Worm (Caenorhabditis elegans) whole organism, L3 larva: ENCODE results near the gene T04C9.3.

Experiments used
- R02D3.7 ChIP-seq: fragments of 150-350 bp; optimal IDR thresholded peaks from 2 replicates; lab custom pipeline; 2014; ENCODE audit warnings: missing biosample characterization, missing genetic modification characterization
- aly-2 ChIP-seq: fragments of 150-350 bp; optimal IDR thresholded peaks from 2 replicates; lab custom pipeline; 2014; ENCODE audit warnings: missing biosample characterization, missing genetic modification characterization
- ama-1 ChIP-seq: fragments of 150-350 bp; optimal IDR thresholded peaks from 2 replicates; lab custom pipeline; 2018
- ceh-82 ChIP-seq: fragments of 150-350 bp; optimal IDR thresholded peaks from 2 replicates; lab custom pipeline; 2014; ENCODE audit warnings: missing biosample characterization, missing genetic modification characterization
- ceh-9 ChIP-seq: sonication (generic microtip); optimal IDR thresholded peaks from 2 replicates; lab custom pipeline; 2018; ENCODE audit warnings: missing biosample characterization, missing genetic modification characterization
- daf-12 ChIP-seq: fragments of 150-350 bp; optimal IDR thresholded peaks from 2 replicates; lab custom pipeline; 2014; ENCODE audit warnings: missing biosample characterization, missing genetic modification reagents, missing genetic modification characterization
- egl-27 ChIP-seq: sonication (generic microtip); optimal IDR thresholded peaks from 4 replicates; lab custom pipeline; 2017; ENCODE audit warnings: missing biosample characterization, missing genetic modification reagents, missing genetic modification characterization
- egl-5 ChIP-seq: fragments of 150-350 bp; optimal IDR thresholded peaks from 2 replicates; lab custom pipeline; 2017; ENCODE audit warnings: missing biosample characterization, missing genetic modification reagents, missing genetic modification characterization, inconsistent platforms
- elt-1 ChIP-seq: fragments of 150-350 bp; optimal IDR thresholded peaks from 2 replicates; lab custom pipeline; 2014; ENCODE audit warnings: missing biosample characterization, missing genetic modification characterization
- elt-2 ChIP-seq: sonication (generic microtip); optimal IDR thresholded peaks from 2 replicates; lab custom pipeline; 2016; ENCODE audit warnings: missing genetic modification reagents, mild to moderate bottlenecking, missing genetic modification characterization, missing compliant biosample characterization
- eor-1 ChIP-seq, 2 experiments: fragments of 150-350 bp; optimal IDR thresholded peaks; 2 replicates each; lab custom pipeline; 2014 to 2018; ENCODE audit warnings: missing biosample characterization in 2 of 2, missing genetic modification characterization in 2 of 2
- fkh-2 ChIP-seq: fragments of 150-350 bp; optimal IDR thresholded peaks from 2 replicates; lab custom pipeline; 2014; ENCODE audit warnings: missing biosample characterization, missing genetic modification reagents, missing genetic modification characterization
- fos-1 ChIP-seq: fragments of 150-350 bp; optimal IDR thresholded peaks from 2 replicates; lab custom pipeline; 2014; ENCODE audit warnings: missing biosample characterization, missing genetic modification characterization
- hmg-11 ChIP-seq: sonication (generic microtip); optimal IDR thresholded peaks from 2 replicates; lab custom pipeline; 2016; ENCODE audit warnings: missing genetic modification characterization, missing compliant biosample characterization
- jun-1 ChIP-seq: fragments of 150-350 bp; optimal IDR thresholded peaks from 2 replicates; lab custom pipeline; 2014; ENCODE audit warnings: missing biosample characterization, missing genetic modification reagents, missing genetic modification characterization
- lin-39 ChIP-seq: fragments of 150-350 bp; optimal IDR thresholded peaks from 2 replicates; lab custom pipeline; 2018; ENCODE audit warnings: missing biosample characterization, missing genetic modification reagents, missing genetic modification characterization
- lsy-12 ChIP-seq: sonication (generic microtip); optimal IDR thresholded peaks from 2 replicates; lab custom pipeline; 2016; ENCODE audit warnings: mild to moderate bottlenecking, missing genetic modification characterization, missing compliant biosample characterization
- mdl-1 ChIP-seq: fragments of 150-350 bp; optimal IDR thresholded peaks from 2 replicates; lab custom pipeline; 2014; ENCODE audit warnings: missing biosample characterization, missing genetic modification characterization
- mml-1 ChIP-seq: fragments of 150-350 bp; sonication (generic microtip); optimal IDR thresholded peaks from 3 replicates; lab custom pipeline; 2014; ENCODE audit warnings: missing biosample characterization, missing genetic modification characterization
- nfya-1 ChIP-seq: sonication (generic microtip); optimal IDR thresholded peaks from 2 replicates; lab custom pipeline; 2017; ENCODE audit warnings: missing genetic modification characterization, mild to moderate bottlenecking, missing compliant biosample characterization, antibody characterized with exemption, moderate library complexity; ENCODE audit not compliant: insufficient read depth
- nhr-237 ChIP-seq: fragments of 150-350 bp; optimal IDR thresholded peaks from 2 replicates; lab custom pipeline; 2014; ENCODE audit warnings: missing biosample characterization, missing genetic modification characterization
- nhr-25 ChIP-seq: sonication (generic microtip); optimal IDR thresholded peaks from 2 replicates; lab custom pipeline; 2017; ENCODE audit warnings: missing biosample characterization, missing genetic modification characterization
- nhr-28 ChIP-seq: fragments of 150-350 bp; optimal IDR thresholded peaks from 2 replicates; lab custom pipeline; 2014; ENCODE audit warnings: missing biosample characterization, missing genetic modification characterization
- nhr-43 ChIP-seq: sonication (generic microtip); optimal IDR thresholded peaks from 2 replicates; lab custom pipeline; 2016; ENCODE audit warnings: mild to moderate bottlenecking, missing genetic modification characterization, missing compliant biosample characterization; ENCODE audit not compliant: poor library complexity, severe bottlenecking
- nhr-67 ChIP-seq: fragments of 150-350 bp; optimal IDR thresholded peaks from 2 replicates; lab custom pipeline; 2014; ENCODE audit warnings: missing biosample characterization, missing genetic modification characterization
- nhr-77 ChIP-seq: fragments of 150-350 bp; optimal IDR thresholded peaks from 2 replicates; lab custom pipeline; 2014; ENCODE audit warnings: missing biosample characterization, missing genetic modification characterization
- pha-4 ChIP-seq: fragments of 150-350 bp; optimal IDR thresholded peaks from 2 replicates; lab custom pipeline; 2014; ENCODE audit warnings: missing biosample characterization, missing genetic modification reagents, missing genetic modification characterization
- pqm-1 ChIP-seq: fragments of 150-350 bp; optimal IDR thresholded peaks from 2 replicates; lab custom pipeline; 2017; ENCODE audit warnings: missing biosample characterization, missing genetic modification characterization, inconsistent platforms
- skn-1 ChIP-seq: fragments of 150-350 bp; optimal IDR thresholded peaks from 2 replicates; lab custom pipeline; 2014; ENCODE audit warnings: missing biosample characterization, missing genetic modification characterization
- snpc-4 ChIP-seq: fragments of 150-350 bp; optimal IDR thresholded peaks from 2 replicates; lab custom pipeline; 2014; ENCODE audit warnings: missing biosample characterization, missing genetic modification characterization
- tbx-2 ChIP-seq: sonication (generic microtip); optimal IDR thresholded peaks from 2 replicates; lab custom pipeline; 2016; ENCODE audit warnings: mild to moderate bottlenecking, missing genetic modification characterization, missing compliant biosample characterization
- unc-39 ChIP-seq: sonication (generic microtip); optimal IDR thresholded peaks from 4 replicates; lab custom pipeline; 2017; ENCODE audit warnings: missing biosample characterization, missing genetic modification characterization
- unc-62 ChIP-seq: fragments of 150-350 bp; sonication (generic microtip); optimal IDR thresholded peaks from 4 replicates; lab custom pipeline; 2014; ENCODE audit warnings: missing biosample characterization, missing genetic modification reagents, missing genetic modification characterization
- ztf-11 ChIP-seq: fragments of 150-350 bp; optimal IDR thresholded peaks from 2 replicates; lab custom pipeline; 2014; ENCODE audit warnings: missing biosample characterization, missing genetic modification characterization
- ztf-4 ChIP-seq: fragments of 150-350 bp; optimal IDR thresholded peaks from 2 replicates; lab custom pipeline; 2014; ENCODE audit warnings: missing biosample characterization, missing genetic modification characterization

The T04C9.3 gene

ce11 chrIII:5965368-5965767 is 20.1 kb upstream of the T04C9.3 start:
- TF ChIP-seq nfya-1 (tag; lab: Kevin White, UChicago) (no peak), elt-1 (tag; lab: Kevin White, UChicago) (peak; percentile 75), pha-4 (peak; percentile 10)

DNA sequence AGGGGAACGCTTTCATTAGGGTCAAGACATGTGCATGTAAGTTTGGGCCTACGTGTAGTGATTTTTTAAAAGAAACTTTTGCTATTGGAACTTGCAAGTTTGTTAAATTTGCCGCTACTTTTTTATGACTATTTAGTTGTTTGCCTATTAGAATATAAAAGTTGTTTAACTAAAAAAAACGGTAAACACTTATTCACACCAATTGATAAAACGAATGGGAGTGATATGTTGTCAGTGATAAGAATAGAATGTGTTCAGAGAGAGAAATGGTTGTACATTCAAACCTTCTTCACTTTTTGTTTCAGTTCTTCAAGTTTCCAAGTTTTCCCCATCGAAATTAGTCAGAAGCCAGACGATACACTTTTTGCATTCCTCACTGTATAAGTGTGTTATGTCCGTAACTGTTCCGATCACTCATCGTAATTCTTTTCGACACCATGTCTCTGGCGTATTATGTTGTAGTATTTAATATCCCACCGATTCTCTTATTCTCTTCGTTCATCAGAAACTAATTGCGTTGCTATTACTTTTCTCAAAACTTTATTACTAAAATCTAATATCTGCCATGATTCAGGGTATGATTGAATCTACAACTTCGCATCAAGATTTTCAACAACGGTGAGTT is 19.5 kb upstream of the T04C9.3 start, which contains the start of gene dct-6:
dct-6 (plus strand) TSS at position 575 of the 625 bp plus-strand sequence.
- TF ChIP-seq ztf-4 (no peak), pha-4 (peak; percentile 47), pqm-1 (tag; lab: Kevin White, UChicago) (peak; percentile 80), nhr-237 (tag; lab: Kevin White, UChicago) (no peak), elt-2 (tag; lab: Kevin White, UChicago) (peak; percentile 66)

DNA sequence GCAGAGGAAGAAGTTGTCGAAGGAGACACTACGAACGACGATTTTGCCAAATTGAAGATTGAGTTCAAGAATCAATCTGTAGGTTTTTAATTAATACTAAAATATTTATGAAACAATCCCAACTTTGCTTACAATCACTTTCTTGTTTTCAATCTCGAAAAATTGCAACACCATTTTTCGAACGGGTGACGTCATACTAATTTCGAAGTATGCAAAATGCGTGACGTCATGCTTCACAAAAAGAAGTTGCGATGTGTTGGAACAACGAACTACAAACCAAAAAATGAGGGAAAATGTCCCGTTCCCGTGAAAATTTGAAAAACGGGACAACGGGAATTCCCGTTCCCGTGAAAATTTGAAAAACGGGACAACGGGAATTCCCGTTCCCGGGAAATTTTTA is 17.8 kb upstream of the T04C9.3 start:
- TF ChIP-seq aly-2 (tag; lab: Kevin White, UChicago): no peak
- TF ChIP-seq lin-39 (tag; lab: Kevin White, UChicago): no peak
- TF ChIP-seq hmg-11 (tag; lab: Kevin White, UChicago): no peak
- no peak for TF ChIP-seq unc-62 (GFP tag; lab: Kevin White, UChicago)
- no peak for TF ChIP-seq elt-2 (tag; lab: Kevin White, UChicago)
- TF ChIP-seq nhr-43 (tag; lab: Kevin White, UChicago): no peak
- no peak for TF ChIP-seq nhr-25 (tag; lab: Kevin White, UChicago)
- no peak for TF ChIP-seq nhr-237 (tag; lab: Kevin White, UChicago)
- TF ChIP-seq pha-4: no peak
- no peak for TF ChIP-seq skn-1 (tag; lab: Kevin White, UChicago)
- TF ChIP-seq nhr-77: no peak

ce11 chrIII:5975005-5975730 is 10.3 kb upstream of the T04C9.3 start, which contains the start of gene mlp-1:
mlp-1 (minus strand) TSS chrIII:5975055.
- TF ChIP-seq ceh-9 (tag; lab: Kevin White, UChicago): no peak

DNA sequence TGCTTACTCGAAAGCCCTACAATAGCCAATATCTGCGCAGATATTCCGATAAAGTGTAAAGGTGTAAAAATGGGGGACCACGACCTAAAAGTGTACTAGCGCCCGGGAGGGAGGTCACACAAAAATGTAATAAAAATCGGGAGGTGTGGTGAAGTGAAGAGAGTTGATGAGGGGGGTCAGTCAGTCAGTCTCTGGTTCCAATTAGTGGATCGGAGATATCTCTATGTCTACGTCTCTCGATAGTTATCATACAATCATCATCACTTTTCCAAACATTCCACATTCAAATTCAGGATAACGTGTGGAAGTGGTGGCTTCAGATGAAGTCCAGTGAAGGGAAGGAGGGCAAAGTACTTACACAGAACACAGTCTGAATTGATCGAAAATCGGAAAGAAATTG is 9.4 kb upstream of the T04C9.3 start:
- no peak for TF ChIP-seq nfya-1 (tag; lab: Kevin White, UChicago)

- TF ChIP-seq elt-2 (tag; lab: Kevin White, UChicago) (peak; percentile 30), egl-5 (tag; lab: Kevin White, UChicago) (no peak), pha-4 (peak; percentile 93)
- TF ChIP-seq, all 47 proteins: peak for 2
These were observed 5.0 kb upstream of the T04C9.3 start for ce11 chrIII:5980274-5980918.

- TF ChIP-seq ztf-4: no peak
- TF ChIP-seq unc-62 (GFP tag; lab: Kevin White, UChicago): no peak
- TF ChIP-seq ztf-11: no peak
- TF ChIP-seq jun-1: peak; percentile 50
- no peak for TF ChIP-seq ama-1 (lab: Kevin White, UChicago)
- no peak for TF ChIP-seq ceh-82 (tag; lab: Kevin White, UChicago)
- TF ChIP-seq pqm-1 (tag; lab: Kevin White, UChicago): peak; percentile 85
- no peak for TF ChIP-seq nfya-1 (tag; lab: Kevin White, UChicago)
- no peak for TF ChIP-seq mdl-1 (tag; lab: Kevin White, UChicago)
- TF ChIP-seq unc-39 (tag; lab: Kevin White, UChicago): no peak
- no peak for TF ChIP-seq fkh-2
- TF ChIP-seq daf-12 (tag; lab: Kevin White, UChicago): no peak
- peak; percentile 83 for TF ChIP-seq skn-1 (tag; lab: Kevin White, UChicago)
- no peak for TF ChIP-seq R02D3.7 (tag; lab: Kevin White, UChicago)
- TF ChIP-seq egl-5 (tag; lab: Kevin White, UChicago): no peak
- TF ChIP-seq nhr-28 (tag; lab: Kevin White, UChicago): no peak
- TF ChIP-seq mml-1 (tag; lab: Kevin White, UChicago): no peak
- TF ChIP-seq nhr-43 (tag; lab: Kevin White, UChicago): no peak
- TF ChIP-seq egl-27 (tag; lab: Kevin White, UChicago): no peak
- TF ChIP-seq snpc-4 (tag; lab: Kevin White, UChicago): no peak
- TF ChIP-seq nhr-25 (tag; lab: Kevin White, UChicago): no peak
- no peak for TF ChIP-seq fos-1 (tag; lab: Kevin White, UChicago)
- no peak for TF ChIP-seq elt-1 (tag; lab: Kevin White, UChicago)
- TF ChIP-seq nhr-237 (tag; lab: Kevin White, UChicago): no peak
- no peak for TF ChIP-seq aly-2 (tag; lab: Kevin White, UChicago)
- TF ChIP-seq tbx-2 (tag; lab: Kevin White, UChicago): no peak
- TF ChIP-seq nhr-67: no peak
- no peak for TF ChIP-seq eor-1 (tag; optimal IDR thresholded peaks at IDR 0.05; lab: Kevin White, UChicago)
- peak; percentile 1 for TF ChIP-seq pha-4
- no peak for TF ChIP-seq lsy-12
These were observed 4.0 kb upstream of the T04C9.3 start for ce11 chrIII:5981407-5981806.
